Fruit fly (Drosophila melanogaster) Kc167 (cell line): ENCODE data around the gene mthl11.

Experiments
- Myc ChIP-seq: fragments of >200 bp; optimal IDR thresholded peaks from 2 replicates; lab custom pipeline; 2017; ENCODE audit warnings: missing external identifiers
- Sin3A ChIP-seq: fragments of >200 bp; optimal IDR thresholded peaks from 2 replicates; lab custom pipeline; 2018; ENCODE audit warnings: missing external identifiers
- h ChIP-seq: fragments of >200 bp; optimal IDR thresholded peaks from 3 replicates; lab custom pipeline; 2018; ENCODE audit warnings: missing external identifiers
- ttk ChIP-seq: sonication (Bioruptor generic); optimal IDR thresholded peaks from 2 replicates; lab custom pipeline; 2017; ENCODE audit warnings: missing external identifiers

dm6 chr3R:10431089-10431488 lies 30.3 kb downstream of the mthl11 start:
- TF ChIP-seq Myc (lab: Kevin White, UChicago): no peak
- TF ChIP-seq h (lab: Kevin White, UChicago): no peak
- TF ChIP-seq Sin3A (lab: Kevin White, UChicago): no peak
- TF ChIP-seq ttk (lab: Kevin White, UChicago): no peak
